Fruit fly (Drosophila melanogaster) whole organism, embryonic: ENCODE data around the gene Nmdar1.

Experiments used
- Bgb ChIP-seq: fragments of 200-800 bp; sonication (Bioruptor generic); IDR thresholded peaks from 2 replicates; pipeline ENCODE4 v1.3.6; 2022; ENCODE audit warnings: missing biosample characterization, missing genetic modification characterization; ENCODE audit not compliant: partially characterized antibody
- Bteb2 ChIP-seq: fragments of 200-800 bp; sonication (Bioruptor generic); optimal IDR thresholded peaks from 2 replicates; lab custom pipeline; 2016; ENCODE audit warnings: missing biosample characterization, missing genetic modification characterization
- CG11247 ChIP-seq: fragments of 200-800 bp; sonication (Bioruptor generic); IDR thresholded peaks from 2 replicates; pipeline ENCODE4 v1.3.6; 2022; ENCODE audit warnings: missing biosample characterization, missing genetic modification characterization
- CG11695 ChIP-seq: fragments of 200-800 bp; sonication (Bioruptor generic); IDR thresholded peaks from 3 replicates; pipeline ENCODE4 v1.3.6; 2022; ENCODE audit warnings: missing biosample characterization, missing genetic modification characterization
- CG12071 ChIP-seq: fragments of 200-800 bp; sonication (Bioruptor generic); optimal IDR thresholded peaks from 3 replicates; lab custom pipeline; 2018; ENCODE audit warnings: missing biosample characterization, mild to moderate bottlenecking, missing genetic modification characterization
- CG13296 ChIP-seq: fragments of 200-800 bp; sonication (Bioruptor generic); optimal IDR thresholded peaks from 3 replicates; lab custom pipeline; 2018; ENCODE audit warnings: missing biosample characterization, mild to moderate bottlenecking, missing genetic modification characterization
- CG15514 ChIP-seq: fragments of 200-800 bp; sonication (Bioruptor generic); optimal IDR thresholded peaks from 3 replicates; lab custom pipeline; 2017; ENCODE audit warnings: missing biosample characterization, missing genetic modification characterization, mild to moderate bottlenecking, moderate library complexity, missing genetic modification reagents
- CG17328 ChIP-seq: fragments of 200-800 bp; sonication (Bioruptor generic); IDR thresholded peaks from 2 replicates; pipeline ENCODE4 v1.3.6; 2022; ENCODE audit warnings: missing biosample characterization, missing genetic modification characterization
- CG17385 ChIP-seq: fragments of 200-800 bp; sonication (Bioruptor generic); optimal IDR thresholded peaks from 3 replicates; lab custom pipeline; 2018; ENCODE audit warnings: missing biosample characterization, mild to moderate bottlenecking, missing genetic modification characterization
- CG30403 ChIP-seq: fragments of 200-800 bp; sonication (Bioruptor generic); optimal IDR thresholded peaks from 3 replicates; lab custom pipeline; 2016; ENCODE audit warnings: missing biosample characterization, missing genetic modification characterization
- CG31365 ChIP-seq: fragments of 200-800 bp; sonication (Bioruptor generic); optimal IDR thresholded peaks from 2 replicates; lab custom pipeline; 2018; ENCODE audit warnings: missing biosample characterization, mild to moderate bottlenecking, missing genetic modification characterization
- CG3163 ChIP-seq: fragments of 200-800 bp; sonication (Bioruptor generic); optimal IDR thresholded peaks from 3 replicates; lab custom pipeline; 2016; ENCODE audit warnings: missing biosample characterization, missing genetic modification characterization
- CG32532 ChIP-seq: fragments of 200-800 bp; sonication (Bioruptor generic); IDR thresholded peaks from 2 replicates; pipeline ENCODE4 v1.3.6; 2022; ENCODE audit warnings: missing biosample characterization, missing genetic modification characterization
- CG6683 ChIP-seq: fragments of 200-800 bp; sonication (Bioruptor generic); optimal IDR thresholded peaks from 2 replicates; lab custom pipeline; 2017; ENCODE audit warnings: missing biosample characterization, mild to moderate bottlenecking, missing genetic modification characterization, missing genetic modification reagents
- CG7271 ChIP-seq: fragments of 200-800 bp; sonication (Bioruptor generic); optimal IDR thresholded peaks from 2 replicates; lab custom pipeline; 2018; ENCODE audit warnings: missing biosample characterization, mild to moderate bottlenecking, missing genetic modification characterization, moderate library complexity
- CG7357 ChIP-seq: fragments of 200-800 bp; sonication (Bioruptor generic); IDR thresholded peaks from 3 replicates; pipeline ENCODE4 v1.3.6; 2022; ENCODE audit warnings: missing biosample characterization, missing genetic modification characterization
- CG7745 ChIP-seq: fragments of 200-800 bp; sonication (Bioruptor generic); optimal IDR thresholded peaks from 2 replicates; lab custom pipeline; 2018; ENCODE audit warnings: missing biosample characterization, mild to moderate bottlenecking, missing genetic modification characterization, moderate library complexity
- CG7839 ChIP-seq: fragments of 200-800 bp; sonication (Bioruptor generic); optimal IDR thresholded peaks from 3 replicates; lab custom pipeline; 2018; ENCODE audit warnings: missing biosample characterization, mild to moderate bottlenecking, missing genetic modification characterization, moderate library complexity
- CG7963 ChIP-seq: fragments of 200-800 bp; sonication (Bioruptor generic); IDR thresholded peaks from 3 replicates; pipeline ENCODE4 v1.3.6; 2022; ENCODE audit warnings: missing biosample characterization, missing genetic modification characterization; ENCODE audit not compliant: partially characterized antibody
- CG9215 ChIP-seq: fragments of 200-800 bp; sonication (Bioruptor generic); IDR thresholded peaks from 2 replicates; pipeline ENCODE4 v1.3.6; 2022; ENCODE audit warnings: missing biosample characterization, missing genetic modification characterization
- CG9876 ChIP-seq: fragments of 200-800 bp; sonication (Bioruptor generic); optimal IDR thresholded peaks from 2 replicates; lab custom pipeline; 2016; ENCODE audit warnings: missing biosample characterization, missing genetic modification characterization
- CHES-1-like ChIP-seq: fragments of 200-800 bp; sonication (Bioruptor generic); optimal IDR thresholded peaks from 2 replicates; lab custom pipeline; 2016; ENCODE audit warnings: missing biosample characterization, missing genetic modification characterization
- Deaf1 ChIP-seq: fragments of 200-800 bp; optimal IDR thresholded peaks from 3 replicates; lab custom pipeline; 2019; ENCODE audit warnings: missing biosample characterization, mild to moderate bottlenecking, missing genetic modification characterization, moderate library complexity
- Dip2 ChIP-seq: fragments of 200-800 bp; sonication (Bioruptor generic); IDR thresholded peaks from 2 replicates; pipeline ENCODE4 v1.3.6; 2022; ENCODE audit warnings: missing biosample characterization, missing genetic modification characterization
- Doc2 ChIP-seq: fragments of 200-800 bp; sonication (Bioruptor generic); IDR thresholded peaks from 2 replicates; pipeline ENCODE4 v1.3.6; 2022; ENCODE audit warnings: missing biosample characterization, missing genetic modification characterization
- Fer1 ChIP-seq: fragments of 200-800 bp; sonication (Bioruptor generic); optimal IDR thresholded peaks from 2 replicates; lab custom pipeline; 2017; ENCODE audit warnings: missing biosample characterization, mild to moderate bottlenecking, missing genetic modification characterization
- HHEX ChIP-seq: fragments of 200-800 bp; sonication (Bioruptor generic); optimal IDR thresholded peaks from 3 replicates; lab custom pipeline; 2017; ENCODE audit warnings: missing biosample characterization, mild to moderate bottlenecking, missing genetic modification characterization, missing genetic modification reagents
- TFAM ChIP-seq: fragments of 200-800 bp; sonication (Bioruptor generic); optimal IDR thresholded peaks from 2 replicates; lab custom pipeline; 2017; ENCODE audit warnings: missing biosample characterization, missing genetic modification characterization, inconsistent platforms
- amos ChIP-seq: fragments of 200-800 bp; sonication (Bioruptor generic); IDR thresholded peaks from 2 replicates; pipeline ENCODE4 v1.3.6; 2022; ENCODE audit warnings: missing biosample characterization, missing genetic modification characterization; ENCODE audit not compliant: partially characterized antibody
- bab2 ChIP-seq: fragments of 200-800 bp; sonication (Bioruptor generic); optimal IDR thresholded peaks from 2 replicates; lab custom pipeline; 2016; ENCODE audit warnings: missing biosample characterization, missing genetic modification characterization
- bcd ChIP-seq: fragments of 200-800 bp; sonication (Bioruptor generic); optimal IDR thresholded peaks from 2 replicates; lab custom pipeline; 2017; ENCODE audit warnings: missing biosample characterization, mild to moderate bottlenecking, missing genetic modification characterization
- cas ChIP-seq: fragments of 200-800 bp; sonication (Bioruptor generic); IDR thresholded peaks from 2 replicates; pipeline ENCODE4 v1.3.6; 2022; ENCODE audit warnings: missing biosample characterization, missing genetic modification characterization
- da ChIP-seq: fragments of 200-800 bp; sonication (Bioruptor generic); optimal IDR thresholded peaks from 2 replicates; lab custom pipeline; 2016; ENCODE audit warnings: missing biosample characterization, missing genetic modification characterization
- esg ChIP-seq: fragments of 200-800 bp; sonication (Bioruptor generic); conservative IDR thresholded peaks from 2 replicates; pipeline ENCODE4 v1.3.6; 2022; ENCODE audit warnings: missing biosample characterization, missing genetic modification characterization
- gce ChIP-seq: fragments of 200-800 bp; sonication (Bioruptor generic); IDR thresholded peaks from 3 replicates; pipeline ENCODE4 v1.3.6; 2022; ENCODE audit warnings: missing biosample characterization, missing genetic modification characterization
- gfzf ChIP-seq: fragments of 200-800 bp; sonication (Bioruptor generic); optimal IDR thresholded peaks from 2 replicates; lab custom pipeline; 2016; ENCODE audit warnings: missing biosample characterization, mild to moderate bottlenecking, missing genetic modification characterization, moderate library complexity
- hbn ChIP-seq: fragments of 200-800 bp; sonication (Bioruptor generic); IDR thresholded peaks from 2 replicates; pipeline ENCODE4 v1.3.6; 2022; ENCODE audit warnings: missing biosample characterization, missing genetic modification characterization; ENCODE audit not compliant: partially characterized antibody
- hkb ChIP-seq, 2 experiments: fragments of 200-800 bp in 1 of 2; fragments of >200 bp in 1 of 2; sonication (Bioruptor generic) in 1 of 2; IDR thresholded peaks in 1 of 2; optimal IDR thresholded peaks in 1 of 2; 2 replicates each; pipeline versions ENCODE4 v1.3.6 to Lab custom; 2017 to 2022; ENCODE audit warnings: missing biosample characterization in 1 of 2, missing genetic modification characterization in 1 of 2
- inv ChIP-seq: fragments of 200-800 bp; sonication (Bioruptor generic); IDR thresholded peaks from 2 replicates; pipeline ENCODE4 v1.3.6; 2022; ENCODE audit warnings: missing biosample characterization, missing genetic modification characterization; ENCODE audit not compliant: partially characterized antibody
- knrl ChIP-seq: fragments of 200-800 bp; sonication (Bioruptor generic); IDR thresholded peaks from 3 replicates; pipeline ENCODE4 v1.3.6; 2022; ENCODE audit warnings: missing biosample characterization, missing genetic modification characterization; ENCODE audit not compliant: partially characterized antibody
- luna ChIP-seq: fragments of 200-800 bp; sonication (Bioruptor generic); optimal IDR thresholded peaks from 2 replicates; lab custom pipeline; 2016; ENCODE audit warnings: missing biosample characterization, missing genetic modification characterization
- maf-S ChIP-seq: fragments of 200-800 bp; sonication (Bioruptor generic); optimal IDR thresholded peaks from 2 replicates; lab custom pipeline; 2016; ENCODE audit warnings: missing biosample characterization, missing genetic modification characterization
- mld ChIP-seq: fragments of 200-800 bp; sonication (Bioruptor generic); IDR thresholded peaks from 3 replicates; pipeline ENCODE4 v1.3.6; 2022; ENCODE audit warnings: missing biosample characterization, missing genetic modification characterization; ENCODE audit not compliant: partially characterized antibody
- oc ChIP-seq: fragments of 200-800 bp; sonication (Bioruptor generic); optimal IDR thresholded peaks from 2 replicates; lab custom pipeline; 2018; ENCODE audit warnings: missing biosample characterization, mild to moderate bottlenecking, missing genetic modification characterization, moderate library complexity
- pho ChIP-seq: fragments of 200-800 bp; sonication (Bioruptor generic); optimal IDR thresholded peaks from 2 replicates; lab custom pipeline; 2016; ENCODE audit warnings: missing biosample characterization, missing genetic modification characterization
- row ChIP-seq: fragments of 200-800 bp; sonication (Bioruptor generic); IDR thresholded peaks from 3 replicates; pipeline ENCODE4 v1.3.6; 2022; ENCODE audit warnings: missing biosample characterization, missing genetic modification characterization
- sr ChIP-seq: fragments of 200-800 bp; sonication (Bioruptor generic); IDR thresholded peaks from 3 replicates; pipeline ENCODE4 v1.3.6; 2022; ENCODE audit warnings: missing biosample characterization, missing genetic modification characterization
- ssp ChIP-seq: fragments of 200-800 bp; sonication (Bioruptor generic); IDR thresholded peaks from 2 replicates; pipeline ENCODE4 v1.3.6; 2022; ENCODE audit warnings: missing biosample characterization, missing genetic modification characterization
- stc ChIP-seq: fragments of 200-800 bp; sonication (Bioruptor generic); IDR thresholded peaks from 2 replicates; pipeline ENCODE4 v1.3.6; 2022; ENCODE audit warnings: missing biosample characterization, missing genetic modification characterization
- zen2 ChIP-seq: fragments of 200-800 bp; sonication (Bioruptor generic); IDR thresholded peaks from 3 replicates; pipeline ENCODE4 v1.3.6; 2022; ENCODE audit warnings: missing biosample characterization, missing genetic modification characterization; ENCODE audit not compliant: partially characterized antibody

Gene Nmdar1

DNA sequence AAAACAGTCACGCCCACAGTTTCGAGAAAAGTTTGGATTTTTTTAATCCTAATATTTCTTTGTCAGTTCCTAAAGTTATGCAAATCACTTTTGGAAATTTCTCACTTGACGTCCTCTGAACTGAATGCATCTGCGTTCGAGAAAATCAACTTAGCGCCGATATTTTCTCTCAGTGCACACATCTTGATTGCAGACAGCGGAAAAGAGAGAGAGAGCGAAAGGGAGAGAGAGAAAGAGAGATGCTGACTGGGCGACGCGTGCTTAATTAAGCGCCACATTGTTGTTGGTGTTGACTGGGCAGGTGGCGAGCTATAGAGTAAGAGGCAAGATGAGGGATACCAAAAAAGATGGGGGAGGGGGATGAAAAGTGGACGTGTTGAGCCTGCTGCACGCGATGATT lies 4.5 kb downstream of the Nmdar1 start (continued):
- TF ChIP-seq amos (GFP tag; lab: Robert Waterston, UW) (no peak), da (GFP tag; lab: Kevin White, UChicago) (peak; percentile 35), CG7357 (0 out of 3 replicates have a peak, but pooled peaks have one; percentile 28), TFAM (GFP tag; lab: Kevin White, UChicago) (no peak), CG17328 (GFP tag; lab: Robert Waterston, UW) (peak; percentile 55), Dip2 (GFP tag; lab: Robert Waterston, UW) (no peak), inv (no peak), CG7271 (tag; lab: Kevin White, UChicago) (no peak), HHEX (GFP tag; lab: Kevin White, UChicago) (peak; percentile 30), esg (GFP tag; lab: Robert Waterston, UW) (peak; percentile 34; the same call in 1 of the 2 replicates), bcd (GFP tag; lab: Kevin White, UChicago) (peak; percentile 15), CG15514 (no peak), CG9215 (GFP tag; lab: Robert Waterston, UW) (no peak; the same call in 1 of the 2 replicates), CG12071 (GFP tag; lab: Kevin White, UChicago) (peak; percentile 47), CG30403 (GFP tag; lab: Kevin White, UChicago) (peak; percentile 58), CG9876 (GFP tag; lab: Kevin White, UChicago) (peak; percentile 24), hkb (optimal IDR thresholded peaks at IDR 0.05; lab: Kevin White, UChicago) (no peak), hkb (GFP tag; IDR thresholded peaks at IDR 0.05; lab: Robert Waterston, UW) (peak; percentile 69), luna (no peak), stc (GFP tag; lab: Robert Waterston, UW) (peak; percentile 43; the same call in 1 of the 2 replicates), Bgb (GFP tag; lab: Robert Waterston, UW) (no peak), CG7963 (GFP tag; lab: Robert Waterston, UW) (no peak), knrl (GFP tag; lab: Robert Waterston, UW) (no peak), gce (GFP tag; lab: Robert Waterston, UW) (no peak), pho (GFP tag; lab: Kevin White, UChicago) (no peak), sr (GFP tag; lab: Robert Waterston, UW) (0 out of 3 replicates have a peak, but pooled peaks have one; percentile 15), CG7745 (peak; percentile 85), CG7839 (tag; lab: Kevin White, UChicago) (peak; percentile 55), zen2 (GFP tag; lab: Robert Waterston, UW) (no peak), CG11695 (GFP tag; lab: Robert Waterston, UW) (peak; percentile 53; the same call in 1 of the 3 replicates), CG11247 (GFP tag; lab: Robert Waterston, UW) (no peak), CG17385 (GFP tag; lab: Kevin White, UChicago) (peak; percentile 28), CG3163 (GFP tag; lab: Kevin White, UChicago) (no peak), CG13296 (GFP tag; lab: Kevin White, UChicago) (no peak), Doc2 (GFP tag; lab: Robert Waterston, UW) (no peak), CHES-1-like (peak; percentile 15), row (GFP tag; lab: Robert Waterston, UW) (peak; percentile 61), gfzf (GFP tag; lab: Kevin White, UChicago) (no peak), ssp (GFP tag; lab: Robert Waterston, UW) (no peak), bab2 (GFP tag; lab: Kevin White, UChicago) (peak; percentile 32), mld (GFP tag; lab: Robert Waterston, UW) (no peak), maf-S (GFP tag; lab: Kevin White, UChicago) (no peak), Bteb2 (GFP tag; lab: Kevin White, UChicago) (peak; percentile 22), oc (tag; lab: Kevin White, UChicago) (peak; percentile 50), CG32532 (GFP tag; lab: Robert Waterston, UW) (no peak; the same call in 1 of the 2 replicates), Fer1 (GFP tag; lab: Kevin White, UChicago) (no peak), CG31365 (peak; percentile 13), CG6683 (GFP tag; lab: Kevin White, UChicago) (no peak), cas (GFP tag; lab: Robert Waterston, UW) (no peak), hbn (GFP tag; lab: Robert Waterston, UW) (no peak), Deaf1 (tag; lab: Kevin White, UChicago) (no peak)
